Worm (Caenorhabditis elegans) whole organism, young adult: ENCODE results near the gene rnf-113.

Source experiments
- ama-1 ChIP-seq, 3 experiments: fragments of 150-350 bp in 1 of 3; sonication (generic microtip) in 2 of 3; optimal IDR thresholded peaks; 2 replicates each; lab custom pipeline; 2014 to 2018; ENCODE audit warnings: missing biosample characterization in 2 of 3, missing genetic modification characterization in 2 of 3, missing genetic modification reagents in 2 of 3
- bed-1 ChIP-seq: fragments of 200-800 bp; sonication (Bioruptor generic); IDR thresholded peaks from 2 replicates; pipeline ENCODE4 v1.3.6; 2022; ENCODE audit warnings: missing genetic modification reagents, missing genetic modification characterization, missing compliant biosample characterization
- hsf-1 ChIP-seq: fragments of 200-800 bp; sonication (Bioruptor generic); IDR thresholded peaks from 2 replicates; pipeline ENCODE4 v1.3.6; 2022; ENCODE audit warnings: missing genetic modification reagents, missing genetic modification characterization, missing compliant biosample characterization
- nfya-1 ChIP-seq: sonication (generic microtip); optimal IDR thresholded peaks from 2 replicates; lab custom pipeline; 2017; ENCODE audit warnings: antibody characterized with exemption, missing compliant biosample characterization, missing genetic modification characterization, borderline replicate concordance; ENCODE audit not compliant: insufficient read depth
- nhr-27 ChIP-seq: fragments of 200-800 bp; sonication (Bioruptor generic); optimal IDR thresholded peaks from 2 replicates; lab custom pipeline; 2018; ENCODE audit warnings: mild to moderate bottlenecking, missing genetic modification characterization, moderate library complexity, missing compliant biosample characterization
- snpc-1.3 ChIP-seq: sonication (generic microtip); optimal IDR thresholded peaks from 2 replicates; lab custom pipeline; 2017; ENCODE audit warnings: missing genetic modification characterization, mild to moderate bottlenecking, missing compliant biosample characterization, antibody characterized with exemption, moderate library complexity, missing genotype, missing genetic modification reagents; ENCODE audit not compliant: insufficient read depth
- snpc-4 ChIP-seq, 5 experiments: fragments of 150-350 bp in 1 of 5; sonication (generic microtip) in 4 of 5; optimal IDR thresholded peaks; 2 replicates each; lab custom pipeline; 2014 to 2018; ENCODE audit warnings: missing genetic modification characterization in 5 of 5, missing biosample characterization in 3 of 5, antibody characterized with exemption in 2 of 5, mild to moderate bottlenecking in 2 of 5, missing compliant biosample characterization in 2 of 5, missing genotype in 2 of 5, moderate library complexity in 2 of 5, missing genetic modification reagents in 1 of 5
- somi-1 ChIP-seq: fragments of 200-800 bp; sonication (Bioruptor generic); optimal IDR thresholded peaks from 2 replicates; lab custom pipeline; 2018; ENCODE audit warnings: mild to moderate bottlenecking, missing genetic modification characterization, missing compliant biosample characterization
- tbx-9 ChIP-seq: sonication (generic microtip); optimal IDR thresholded peaks from 2 replicates; lab custom pipeline; 2016; ENCODE audit warnings: borderline replicate concordance, missing genetic modification characterization, inconsistent platforms, missing compliant biosample characterization
- unc-62 ChIP-seq: fragments of 150-350 bp; optimal IDR thresholded peaks from 2 replicates; lab custom pipeline; 2014; ENCODE audit warnings: missing biosample characterization, missing genetic modification reagents, missing genetic modification characterization

DNA sequence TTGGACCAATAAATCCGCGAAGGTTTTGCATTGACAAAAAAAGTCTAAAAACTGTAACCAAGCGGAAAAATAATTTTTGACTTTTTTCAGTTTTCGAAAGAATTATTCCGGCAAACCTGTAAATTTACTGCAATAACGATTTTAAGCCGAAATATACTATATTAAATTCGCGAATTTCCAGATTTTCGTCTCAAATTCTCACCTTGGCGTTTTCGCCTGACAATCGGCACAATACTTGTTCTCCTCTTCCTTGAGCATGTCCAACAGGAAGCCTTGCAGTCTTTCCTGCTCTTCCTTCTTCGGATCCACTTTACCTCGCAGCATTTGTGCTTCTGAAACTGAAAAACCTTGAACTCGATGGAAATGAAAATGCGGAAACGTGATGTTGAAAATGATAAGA lies 18.0 kb downstream of the rnf-113 start, which contains the start of gene smap-1:
- TF ChIP-seq snpc-1.3 (tag; lab: Kevin White, UChicago) (no peak), unc-62 (GFP tag; lab: Kevin White, UChicago) (no peak), bed-1 (no peak), hsf-1 (no peak), snpc-4 (GFP tag; optimal IDR thresholded peaks at IDR 0.05; lab: Kevin White, UChicago) (no peak), snpc-4 (tag; optimal IDR thresholded peaks at IDR 0.05; lab: Kevin White, UChicago) (no peak), ama-1 (optimal IDR thresholded peaks at IDR 0.05; lab: Kevin White, UChicago) (no peak), ama-1 (GFP tag; optimal IDR thresholded peaks at IDR 0.05; lab: Kevin White, UChicago) (no peak), tbx-9 (tag; lab: Kevin White, UChicago) (no peak), somi-1 (GFP tag; lab: Kevin White, UChicago) (no peak), nhr-27 (no peak), nfya-1 (tag; lab: Kevin White, UChicago) (no peak)
